Fruit fly (Drosophila melanogaster): ENCODE data around the gene CG10428.

Gene CG10428

DNA sequence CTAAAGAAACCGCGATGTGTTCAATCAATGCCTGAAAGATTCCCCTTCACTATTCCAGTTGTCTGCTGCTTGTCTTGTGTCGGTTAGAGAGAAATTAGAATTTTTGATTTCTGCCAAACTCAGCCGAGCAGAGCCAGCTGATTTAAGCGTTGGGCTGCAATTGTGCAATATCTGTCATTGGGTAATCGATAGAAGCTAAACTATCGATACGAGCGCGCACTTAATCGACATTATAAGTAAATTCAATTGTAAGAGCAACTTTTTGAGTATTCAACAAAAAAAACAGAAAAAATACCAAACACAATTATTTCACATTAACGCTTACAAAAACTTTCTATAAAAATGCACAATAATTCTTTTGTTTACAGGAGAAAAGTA lies 4.9 kb upstream of the CG10428 start, which contains the start of gene ssp3 (continued):
- TF ChIP-seq CG12391 (tag; optimal IDR thresholded peaks at IDR 0.05) = peak; percentile 39
- peak; percentile 19 for TF ChIP-seq CG3995 (GFP tag; optimal IDR thresholded peaks at IDR 0.05)
- TF ChIP-seq MESR4 (GFP tag; optimal IDR thresholded peaks at IDR 0.05) = peak; percentile 5
- peak; percentile 87 for TF ChIP-seq BEAF-32 (GFP tag; optimal IDR thresholded peaks at IDR 0.05)
- TF ChIP-seq CG13624 (GFP tag; optimal IDR thresholded peaks at IDR 0.05) = no peak
- peak; percentile 45 for TF ChIP-seq pzg (GFP tag; optimal IDR thresholded peaks at IDR 0.05)
- TF ChIP-seq bcd (GFP tag; optimal IDR thresholded peaks at IDR 0.05) = no peak
- peak; percentile 52 for TF ChIP-seq Ets97D (GFP tag; optimal IDR thresholded peaks at IDR 0.05)
- TF ChIP-seq psq (GFP tag; optimal IDR thresholded peaks at IDR 0.05) = no peak
- TF ChIP-seq Dbx (GFP tag; IDR thresholded peaks at IDR 0.05) = no peak
- no peak for TF ChIP-seq MTF-1 (GFP tag; optimal IDR thresholded peaks at IDR 0.05; ENCODE audit: borderline replicate concordance)
- no peak for TF ChIP-seq nerfin-2 (GFP tag; IDR thresholded peaks at IDR 0.05; ENCODE audit: partially characterized antibody)
- no peak for TF ChIP-seq CG33213 (GFP tag; optimal IDR thresholded peaks at IDR 0.05)
- no peak for TF ChIP-seq Hsf (GFP tag; optimal IDR thresholded peaks at IDR 0.05)
- no peak for TF ChIP-seq CG13894 (tag; optimal IDR thresholded peaks at IDR 0.05)
- TF ChIP-seq CG8388 (GFP tag; optimal IDR thresholded peaks at IDR 0.05) = no peak
- no peak for TF ChIP-seq CG13123 (GFP tag; optimal IDR thresholded peaks at IDR 0.05)
- TF ChIP-seq CG10267 (tag; optimal IDR thresholded peaks at IDR 0.05) = peak; percentile 37
- peak; percentile 96 for TF ChIP-seq CG17186 (GFP tag; optimal IDR thresholded peaks at IDR 0.05)
- TF ChIP-seq CG16815 (GFP tag; optimal IDR thresholded peaks at IDR 0.05) = no peak
- no peak for TF ChIP-seq CG2678 (tag; optimal IDR thresholded peaks at IDR 0.05)
- TF ChIP-seq CG7963 (GFP tag; IDR thresholded peaks at IDR 0.05; ENCODE audit: partially characterized antibody) = no peak
- no peak for TF ChIP-seq CG17912 (GFP tag; optimal IDR thresholded peaks at IDR 0.05)
- TF ChIP-seq Hmx (GFP tag; optimal IDR thresholded peaks at IDR 0.05) = no peak
- TF ChIP-seq tgo (GFP tag; IDR thresholded peaks at IDR 0.05) = no peak
- TF ChIP-seq h (optimal IDR thresholded peaks at IDR 0.05) = no peak
- TF ChIP-seq Ssrp (tag; optimal IDR thresholded peaks at IDR 0.05) = no peak
- TF ChIP-seq CG5245 (GFP tag; optimal IDR thresholded peaks at IDR 0.05) = no peak
- TF ChIP-seq Myb (GFP tag; optimal IDR thresholded peaks at IDR 0.05) = peak; percentile 16
- peak; percentile 56 for TF ChIP-seq gfzf (GFP tag; optimal IDR thresholded peaks at IDR 0.05)
- peak; percentile 62 to 92 for TF ChIP-seq crp (GFP tag; optimal IDR thresholded peaks at IDR 0.05)
- no peak for TF ChIP-seq Drgx (GFP tag; IDR thresholded peaks at IDR 0.05)

DNA sequence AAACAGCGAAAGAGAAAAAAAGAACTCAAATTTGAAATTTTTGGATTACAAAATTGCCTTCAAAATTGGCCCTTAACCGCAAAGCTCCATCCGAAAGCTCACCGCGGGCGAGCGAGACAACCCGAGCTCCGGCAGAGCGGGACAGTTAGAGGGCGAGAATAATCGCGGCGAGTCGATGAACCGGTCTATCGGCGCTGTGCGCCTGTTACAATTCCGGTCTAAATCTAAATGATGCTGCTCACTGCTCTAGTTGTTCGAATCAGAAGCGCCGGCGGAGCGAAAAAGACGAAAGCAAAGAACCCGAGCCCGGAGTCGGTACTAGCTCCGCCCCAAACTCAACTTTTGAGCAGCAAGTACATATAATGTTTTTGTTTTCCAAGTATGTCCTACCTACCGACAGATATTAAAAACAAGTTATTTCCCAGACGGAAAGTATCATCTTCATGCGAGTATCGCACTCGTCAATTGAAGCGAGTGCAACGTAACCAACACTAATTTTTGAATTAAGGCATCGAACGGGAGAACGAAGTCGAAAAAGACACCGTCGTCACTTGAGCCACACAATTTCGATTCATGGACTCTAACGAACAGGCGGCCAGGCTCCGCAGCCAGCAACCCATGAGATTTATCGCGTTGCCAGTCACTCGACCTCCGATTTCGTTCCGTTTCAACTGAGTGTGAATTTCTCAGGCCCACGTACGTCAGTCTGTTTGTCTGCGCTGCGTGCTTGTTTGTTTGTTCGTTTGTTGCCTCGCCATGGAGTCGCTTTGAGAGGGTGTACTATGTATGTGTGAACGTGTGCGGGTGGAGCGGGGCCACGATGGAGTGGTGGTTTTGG lies 4.3 kb upstream of the CG10428 start:
- TF ChIP-seq dmrt11E (tag; optimal IDR thresholded peaks at IDR 0.05) = peak; percentile 8
- TF ChIP-seq CG31224 (GFP tag; IDR thresholded peaks at IDR 0.05) = no peak
- TF ChIP-seq CG7928 (GFP tag; optimal IDR thresholded peaks at IDR 0.05) = no peak
- peak in 1 of 2 experiments; percentile 85 for TF ChIP-seq Hr78 (GFP tag; optimal IDR thresholded peaks at IDR 0.05)
- TF ChIP-seq CG12219 (GFP tag; optimal IDR thresholded peaks at IDR 0.05) = no peak
- no peak for TF ChIP-seq CG17912 (GFP tag; optimal IDR thresholded peaks at IDR 0.05)
- TF ChIP-seq CG12769 (tag; optimal IDR thresholded peaks at IDR 0.05) = peak; percentile 81
- TF ChIP-seq phol (tag; optimal IDR thresholded peaks at IDR 0.05) = no peak
- no peak for TF ChIP-seq CG12744 (GFP tag; optimal IDR thresholded peaks at IDR 0.05)
- peak; percentile 77 for TF ChIP-seq HmgD (GFP tag; optimal IDR thresholded peaks at IDR 0.05)
- TF ChIP-seq Atf3 (GFP tag; optimal IDR thresholded peaks at IDR 0.05) = no peak
- TF ChIP-seq CG8290 (GFP tag; optimal IDR thresholded peaks at IDR 0.05) = no peak
- peak in 1 of 2 experiments; percentile 76 for TF ChIP-seq CG8290 (tag; optimal IDR thresholded peaks at IDR 0.05)
- TF ChIP-seq CG4730 (GFP tag; IDR thresholded peaks at IDR 0.05) = no peak
- peak; percentile 91 for TF ChIP-seq Kr (GFP tag; optimal IDR thresholded peaks at IDR 0.05)
- peak; percentile 56 for TF ChIP-seq nau (GFP tag; optimal IDR thresholded peaks at IDR 0.05)
- no peak for TF ChIP-seq gcm (GFP tag; optimal IDR thresholded peaks at IDR 0.05)
- no peak for TF ChIP-seq Spps (tag; optimal IDR thresholded peaks at IDR 0.05)
- TF ChIP-seq CG5953 (GFP tag; IDR thresholded peaks at IDR 0.05) = no peak
- TF ChIP-seq BEAF-32 (GFP tag; optimal IDR thresholded peaks at IDR 0.05) = peak; percentile 70
